Fruit fly (Drosophila melanogaster): ENCODE measurements around the gene CG10657.

dm6 chr3L:12447081-12447480 lies 49.9 kb downstream of the CG10657 start:
- TF ChIP-seq bab1 (GFP tag; optimal IDR thresholded peaks at IDR 0.05) (no peak), toe (GFP tag; optimal IDR thresholded peaks at IDR 0.05) (no peak), CG1620 (GFP tag; optimal IDR thresholded peaks at IDR 0.05) (no peak), kay (GFP tag; ENCODE audit: borderline replicate concordance) (no peak), CG11617 (GFP tag; optimal IDR thresholded peaks at IDR 0.05) (no peak), CG7045 (GFP tag; optimal IDR thresholded peaks at IDR 0.05) (no peak), Hr96 (GFP tag; optimal IDR thresholded peaks at IDR 0.05) (no peak), Mnt (GFP tag; optimal IDR thresholded peaks at IDR 0.05) (no peak), tj (GFP tag; optimal IDR thresholded peaks at IDR 0.05) (no peak), CG7101 (tag; optimal IDR thresholded peaks at IDR 0.05) (no peak), Crg-1 (GFP tag; optimal IDR thresholded peaks at IDR 0.05) (no peak), Clk (GFP tag; optimal IDR thresholded peaks at IDR 0.05) (no peak), pad (GFP tag; optimal IDR thresholded peaks at IDR 0.05) (no peak), CG5204 (GFP tag; optimal IDR thresholded peaks at IDR 0.05) (no peak)
